Fruit fly (Drosophila melanogaster) whole organism, embryonic: Measurements from ENCODE around the gene Tep4.

Source experiments
- Oaz ChIP-seq: fragments of 200-800 bp; sonication (Bioruptor generic); IDR thresholded peaks from 2 replicates; pipeline ENCODE4 v1.3.6; 2022; ENCODE audit warnings: missing biosample characterization, missing genetic modification characterization
- fru ChIP-seq: fragments of >200 bp; optimal IDR thresholded peaks from 2 replicates; lab custom pipeline; 2017
- jumu ChIP-seq: fragments of 200-800 bp; sonication (Bioruptor generic); optimal IDR thresholded peaks from 3 replicates; lab custom pipeline; 2016; ENCODE audit warnings: missing biosample characterization, missing genetic modification characterization
- sisA ChIP-seq: fragments of 200-800 bp; sonication (Bioruptor generic); IDR thresholded peaks from 2 replicates; pipeline ENCODE4 v1.3.6; 2022; ENCODE audit warnings: missing biosample characterization, missing genetic modification characterization

DNA sequence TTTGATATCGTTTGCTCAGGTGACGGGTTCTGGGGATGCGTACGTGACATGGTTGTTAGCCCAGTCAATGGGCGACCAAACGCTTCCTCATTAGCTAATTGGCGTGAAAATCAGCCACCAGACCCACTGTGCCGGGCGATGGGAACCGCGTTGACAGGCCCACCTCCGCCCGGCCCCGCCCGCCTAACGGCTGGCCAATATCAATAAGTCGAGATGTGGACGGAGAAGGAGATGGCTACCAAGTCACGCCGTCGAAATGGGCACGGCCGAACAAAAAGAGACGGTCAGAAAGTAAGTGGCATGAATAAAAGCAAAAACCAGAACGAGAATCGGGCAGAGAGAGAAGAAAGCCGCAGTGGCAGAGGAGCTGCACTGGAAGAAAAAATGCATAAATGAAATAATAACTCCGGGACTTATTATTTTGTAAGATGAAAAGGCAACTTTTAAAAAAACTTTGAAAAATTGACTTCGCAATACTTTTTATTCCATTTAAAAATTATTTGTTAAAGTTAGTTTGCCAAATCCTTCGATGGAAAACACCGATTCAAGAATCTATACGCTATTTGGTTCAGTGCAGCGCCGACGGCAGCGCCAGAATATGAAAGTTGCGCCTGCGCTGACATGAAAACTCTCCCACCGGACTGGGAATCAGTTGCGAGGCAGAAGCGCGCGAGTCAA is 10.4 kb upstream of the Tep4 start, which contains the start of gene CG13082:
- TF ChIP-seq fru (lab: Kevin White, UChicago) (no peak), sisA (GFP tag; lab: Robert Waterston, UW) (peak; percentile 42; the same call in 1 of the 2 replicates), Oaz (GFP tag; lab: Robert Waterston, UW) (no peak), jumu (GFP tag; lab: Kevin White, UChicago) (peak; percentile 2)
